Worm (Caenorhabditis elegans): Measurements from ENCODE around the gene iff-1.

iff-1 gene

DNA sequence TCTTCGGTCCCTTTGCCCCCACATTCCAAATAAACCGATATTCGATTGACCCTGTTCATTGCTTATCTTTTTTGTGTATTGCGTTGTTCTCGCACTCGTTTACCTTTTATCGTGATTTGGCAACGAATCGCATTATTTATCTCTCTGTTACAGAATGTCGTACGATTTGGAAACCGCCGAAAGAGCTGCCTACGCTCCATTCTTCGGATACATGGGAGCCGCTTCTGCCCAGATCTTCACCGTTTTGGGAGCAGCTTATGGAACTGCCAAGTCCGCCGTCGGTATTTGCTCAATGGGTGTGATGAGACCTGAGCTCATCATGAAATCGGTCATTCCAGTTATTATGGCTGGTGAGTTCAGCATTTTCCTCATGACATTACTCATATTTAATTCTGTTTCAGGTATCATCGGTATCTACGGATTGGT is 35.0 kb upstream of the iff-1 start, which contains the start of gene vha-2 (continued):
- TF ChIP-seq cey-2 (tag; optimal IDR thresholded peaks at IDR 0.05; ENCODE audit: borderline replicate concordance, insufficient read depth) (no peak), daf-19 (GFP tag; conservative IDR thresholded peaks at IDR 0.05) (no peak), nhr-111 (GFP tag; optimal IDR thresholded peaks at IDR 0.05) (peak; percentile 42), nhr-25 (tag; optimal IDR thresholded peaks at IDR 0.05; ENCODE audit: borderline replicate concordance, insufficient read depth) (no peak), nhr-237 (tag; optimal IDR thresholded peaks at IDR 0.05) (no peak), Y75B8A.6 (GFP tag; IDR thresholded peaks at IDR 0.05) (no peak), tag-97 (GFP tag; IDR thresholded peaks at IDR 0.05) (no peak), mxl-2 (GFP tag; conservative IDR thresholded peaks at IDR 0.05) (no peak), dmd-9 (GFP tag; IDR thresholded peaks at IDR 0.05) (no peak), F37D6.2 (tag; optimal IDR thresholded peaks at IDR 0.05) (no peak), ceh-82 (tag; optimal IDR thresholded peaks at IDR 0.05) (no peak), T26A8.4 (GFP tag; IDR thresholded peaks at IDR 0.05) (no peak; the same call in 1 of the 2 replicates), attf-4 (tag; optimal IDR thresholded peaks at IDR 0.05) (no peak), daf-12 (tag; optimal IDR thresholded peaks at IDR 0.05) (no peak), nhr-48 (tag; optimal IDR thresholded peaks at IDR 0.05) (peak; percentile 10), dpl-1 (GFP tag; optimal IDR thresholded peaks at IDR 0.05) (no peak), ztf-7 (tag; optimal IDR thresholded peaks at IDR 0.05) (no peak), lin-13 (GFP tag; optimal IDR thresholded peaks at IDR 0.05) (no peak), ceh-28 (tag; optimal IDR thresholded peaks at IDR 0.05) (no peak), nhr-102 (tag; optimal IDR thresholded peaks at IDR 0.05) (peak; percentile 12), Y5F2A.4 (GFP tag; optimal IDR thresholded peaks at IDR 0.05) (no peak), jun-1 (tag; optimal IDR thresholded peaks at IDR 0.05) (no peak), hmg-1.1 (GFP tag; IDR thresholded peaks at IDR 0.05) (no peak), fos-1 (tag; optimal IDR thresholded peaks at IDR 0.05) (no peak), mxl-3 (GFP tag; optimal IDR thresholded peaks at IDR 0.05) (no peak), aly-2 (tag; optimal IDR thresholded peaks at IDR 0.05) (no peak), mes-2 (tag; optimal IDR thresholded peaks at IDR 0.05; ENCODE audit: poor library complexity, severe bottlenecking) (peak; percentile 32), F10B5.3 (tag; optimal IDR thresholded peaks at IDR 0.05) (no peak), pqm-1 (tag; optimal IDR thresholded peaks at IDR 0.05) (no peak), ceh-44 (GFP tag; IDR thresholded peaks at IDR 0.05) (no peak), nhr-28 (tag; optimal IDR thresholded peaks at IDR 0.05) (no peak), duxl-1 (tag; optimal IDR thresholded peaks at IDR 0.05; ENCODE audit: poor library complexity) (no peak), F49E8.2 (tag; optimal IDR thresholded peaks at IDR 0.05; ENCODE audit: borderline replicate concordance) (peak; percentile 40), unc-62 (GFP tag; optimal IDR thresholded peaks at IDR 0.05 in 1 of 2) (peak in 1 of 2 experiments; percentile 91), unc-62 (tag; optimal IDR thresholded peaks at IDR 0.05) (no peak), lsy-2 (tag; optimal IDR thresholded peaks at IDR 0.05) (no peak), ctbp-1 (GFP tag; IDR thresholded peaks at IDR 0.05) (no peak), mep-1 (tag; optimal IDR thresholded peaks at IDR 0.05) (peak; percentile 7), lin-15B (tag; optimal IDR thresholded peaks at IDR 0.05) (no peak), dmd-6 (GFP tag; IDR thresholded peaks at IDR 0.05) (no peak), lin-29 (GFP tag; IDR thresholded peaks at IDR 0.05) (no peak; the same call in 1 of the 2 replicates), lin-39 (tag; optimal IDR thresholded peaks at IDR 0.05) (no peak), ztf-11 (tag; optimal IDR thresholded peaks at IDR 0.05) (no peak), skn-1 (tag; optimal IDR thresholded peaks at IDR 0.05) (no peak), ama-1 (optimal IDR thresholded peaks at IDR 0.05) (peak; percentile 90), dve-1 (tag; optimal IDR thresholded peaks at IDR 0.05; ENCODE audit: insufficient read depth) (peak; percentile 31), nhr-76 (tag; optimal IDR thresholded peaks at IDR 0.05) (no peak), F44E2.7 (GFP tag; IDR thresholded peaks at IDR 0.05) (no peak), ces-1 (GFP tag; optimal IDR thresholded peaks at IDR 0.05) (no peak), zfp-2 (tag; optimal IDR thresholded peaks at IDR 0.05) (no peak), nhr-10 (tag; optimal IDR thresholded peaks at IDR 0.05) (no peak), daf-8 (GFP tag; IDR thresholded peaks at IDR 0.05) (0 out of 2 replicates have a peak, but pooled peaks have one; percentile 10), zag-1 (tag; optimal IDR thresholded peaks at IDR 0.05) (no peak)
